Fruit fly (Drosophila melanogaster): ENCODE results near the gene Lrp4.

The Lrp4 gene

dm6 chrX:15909564-15910284, 946 bp upstream of the Lrp4 start, which contains the start of gene CycD (continued):
- TF ChIP-seq Neu2 (GFP tag; optimal IDR thresholded peaks at IDR 0.05; ENCODE audit: borderline replicate concordance) (no peak), Ets97D (GFP tag; optimal IDR thresholded peaks at IDR 0.05) (peak; percentile 61), pho (GFP tag; optimal IDR thresholded peaks at IDR 0.05) (no peak), vnd (GFP tag; IDR thresholded peaks at IDR 0.05; ENCODE audit: partially characterized antibody) (peak; percentile 36; the same call in 1 of the 3 replicates), Mad (GFP tag; optimal IDR thresholded peaks at IDR 0.05) (peak; percentile 51), phol (tag; optimal IDR thresholded peaks at IDR 0.05) (peak; percentile 81), CG43689 (GFP tag; IDR thresholded peaks at IDR 0.05) (no peak), knrl (GFP tag; IDR thresholded peaks at IDR 0.05; ENCODE audit: partially characterized antibody) (peak; percentile 60; the same call in 2 of the 3 replicates), tin (GFP tag; optimal IDR thresholded peaks at IDR 0.05) (peak; percentile 26), ind (GFP tag; optimal IDR thresholded peaks at IDR 0.05) (no peak), her (GFP tag; optimal IDR thresholded peaks at IDR 0.05) (no peak), CG8281 (tag; optimal IDR thresholded peaks at IDR 0.05) (no peak), luna (GFP tag; optimal IDR thresholded peaks at IDR 0.05) (no peak), CG18262 (tag; optimal IDR thresholded peaks at IDR 0.05) (no peak), gsb-n (tag; optimal IDR thresholded peaks at IDR 0.05) (no peak), CG2712 (tag; optimal IDR thresholded peaks at IDR 0.05) (peak; percentile 17), Hey (tag; optimal IDR thresholded peaks at IDR 0.05) (no peak), Drgx (GFP tag; IDR thresholded peaks at IDR 0.05) (no peak), CG2120 (GFP tag; optimal IDR thresholded peaks at IDR 0.05) (peak; percentile 14), h (optimal IDR thresholded peaks at IDR 0.05) (no peak), br (optimal IDR thresholded peaks at IDR 0.05) (no peak), Jarid2 (GFP tag; optimal IDR thresholded peaks at IDR 0.05) (no peak), CG9876 (GFP tag; optimal IDR thresholded peaks at IDR 0.05) (peak; percentile 44), CG10321 (GFP tag; IDR thresholded peaks at IDR 0.05) (no peak), jigr1 (GFP tag; IDR thresholded peaks at IDR 0.05) (no peak), ken (GFP tag; IDR thresholded peaks at IDR 0.05) (peak; percentile 79; the same call in 2 of the 3 replicates), mirr (GFP tag; optimal IDR thresholded peaks at IDR 0.05) (no peak), nom (GFP tag; optimal IDR thresholded peaks at IDR 0.05) (no peak), Atf6 (GFP tag; IDR thresholded peaks at IDR 0.05) (no peak), sima (GFP tag; optimal IDR thresholded peaks at IDR 0.05) (no peak), bcd (GFP tag; optimal IDR thresholded peaks at IDR 0.05) (no peak), BtbVII (GFP tag; optimal IDR thresholded peaks at IDR 0.05) (no peak), Bgb (GFP tag; IDR thresholded peaks at IDR 0.05; ENCODE audit: partially characterized antibody) (peak; percentile 64), Mrtf (GFP tag; IDR thresholded peaks at IDR 0.05) (no peak), Hand (GFP tag; optimal IDR thresholded peaks at IDR 0.05) (no peak), CG6813 (GFP tag; optimal IDR thresholded peaks at IDR 0.05) (no peak), Scr (GFP tag; IDR thresholded peaks at IDR 0.05; ENCODE audit: partially characterized antibody) (peak; percentile 51), Dp (GFP tag; optimal IDR thresholded peaks at IDR 0.05) (peak; percentile 14), amos (GFP tag; IDR thresholded peaks at IDR 0.05; ENCODE audit: partially characterized antibody) (peak; percentile 62), NC2α (GFP tag; optimal IDR thresholded peaks at IDR 0.05) (no peak), CG10462 (GFP tag; optimal IDR thresholded peaks at IDR 0.05) (no peak), mam (GFP tag; optimal IDR thresholded peaks at IDR 0.05) (peak; percentile 44), lov (optimal IDR thresholded peaks at IDR 0.05) (no peak), lov (GFP tag; IDR thresholded peaks at IDR 0.05) (no peak), ftz-f1 (GFP tag; optimal IDR thresholded peaks at IDR 0.05) (no peak), da (GFP tag; optimal IDR thresholded peaks at IDR 0.05) (no peak), fd102C (GFP tag; optimal IDR thresholded peaks at IDR 0.05) (no peak), gem (tag; optimal IDR thresholded peaks at IDR 0.05) (peak; percentile 62), CG8290 (GFP tag; optimal IDR thresholded peaks at IDR 0.05) (peak; percentile 52), CG8290 (tag; optimal IDR thresholded peaks at IDR 0.05) (no peak), E2f1 (GFP tag; IDR thresholded peaks at IDR 0.05) (no peak)
